Worm (Caenorhabditis elegans): ENCODE results near the gene C56C10.7.

C56C10.7 gene

DNA sequence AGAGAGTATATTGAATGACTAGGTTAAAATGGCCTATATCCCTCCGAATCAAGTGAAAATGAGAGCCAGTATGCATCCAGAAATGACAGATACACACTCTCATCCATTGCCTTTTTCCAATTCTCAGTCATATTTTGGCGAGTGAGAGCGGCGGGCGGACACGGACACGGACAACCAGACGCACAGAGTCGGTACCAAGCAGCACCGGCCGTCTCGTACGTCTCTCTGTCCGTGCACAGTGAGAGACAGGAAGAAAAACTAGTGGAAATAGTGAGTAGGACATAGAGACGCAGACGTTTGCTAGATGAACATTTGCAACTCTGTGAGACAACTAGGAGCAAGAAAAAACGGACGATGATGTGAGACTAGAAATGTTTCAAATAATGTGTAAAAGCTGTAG, 24.1 kb downstream of the C56C10.7 start:
- TF ChIP-seq nhr-76 (tag; optimal IDR thresholded peaks at IDR 0.05) (no peak), pha-4 (tag; optimal IDR thresholded peaks at IDR 0.05) (peak; percentile 11), nhr-2 (tag; optimal IDR thresholded peaks at IDR 0.05) (peak; percentile 35), unc-62 (GFP tag; optimal IDR thresholded peaks at IDR 0.05) (peak; percentile 7), ces-1 (GFP tag; optimal IDR thresholded peaks at IDR 0.05) (no peak), unc-120 (tag; optimal IDR thresholded peaks at IDR 0.05; ENCODE audit: poor library complexity, severe bottlenecking) (peak; percentile 5), zip-8 (tag; optimal IDR thresholded peaks at IDR 0.05) (no peak)

DNA sequence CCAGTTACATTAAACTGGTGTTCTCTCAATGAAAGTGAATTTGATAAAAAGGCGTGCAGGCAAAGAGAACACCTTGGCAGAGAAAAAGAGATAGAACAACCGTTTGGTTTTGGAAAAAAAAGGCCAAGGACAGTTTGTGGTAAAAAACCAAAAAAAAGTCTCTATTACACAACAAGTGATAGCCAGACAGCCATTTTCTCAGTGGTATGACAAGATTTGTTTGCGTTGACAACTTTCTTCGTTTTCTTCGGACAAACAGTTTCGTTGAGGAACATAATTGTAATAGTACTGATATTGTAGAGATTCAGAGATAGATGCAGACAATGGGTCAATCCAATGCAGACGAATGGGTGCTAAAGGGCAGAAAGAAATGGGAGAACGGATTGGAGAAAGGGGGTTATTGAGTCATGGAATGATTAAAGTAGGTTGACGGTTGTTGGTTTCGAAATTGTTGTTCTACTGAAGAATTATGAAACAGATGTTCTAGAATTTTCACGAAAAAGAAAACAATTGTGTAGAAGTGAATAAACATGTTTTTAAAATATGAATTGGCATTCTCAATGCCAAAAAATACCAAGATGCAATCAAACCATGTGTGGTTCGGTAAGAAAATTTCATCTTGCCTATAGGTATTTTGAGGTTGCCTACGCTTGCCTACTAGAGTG, 25.0 kb downstream of the C56C10.7 start:
- TF ChIP-seq elt-3 (tag; optimal IDR thresholded peaks at IDR 0.05): no peak
- TF ChIP-seq ceh-39 (tag; optimal IDR thresholded peaks at IDR 0.05): no peak
- TF ChIP-seq ztf-11 (tag; optimal IDR thresholded peaks at IDR 0.05): no peak
- no peak for TF ChIP-seq unc-120 (tag; optimal IDR thresholded peaks at IDR 0.05; ENCODE audit: poor library complexity, severe bottlenecking)
- no peak for TF ChIP-seq sptf-1 (tag; optimal IDR thresholded peaks at IDR 0.05)
- no peak for TF ChIP-seq unc-39 (tag; optimal IDR thresholded peaks at IDR 0.05)
- no peak for TF ChIP-seq drap-1 (GFP tag; optimal IDR thresholded peaks at IDR 0.05)
- no peak for TF ChIP-seq elt-1 (tag; optimal IDR thresholded peaks at IDR 0.05; ENCODE audit: borderline replicate concordance, insufficient read depth)

DNA sequence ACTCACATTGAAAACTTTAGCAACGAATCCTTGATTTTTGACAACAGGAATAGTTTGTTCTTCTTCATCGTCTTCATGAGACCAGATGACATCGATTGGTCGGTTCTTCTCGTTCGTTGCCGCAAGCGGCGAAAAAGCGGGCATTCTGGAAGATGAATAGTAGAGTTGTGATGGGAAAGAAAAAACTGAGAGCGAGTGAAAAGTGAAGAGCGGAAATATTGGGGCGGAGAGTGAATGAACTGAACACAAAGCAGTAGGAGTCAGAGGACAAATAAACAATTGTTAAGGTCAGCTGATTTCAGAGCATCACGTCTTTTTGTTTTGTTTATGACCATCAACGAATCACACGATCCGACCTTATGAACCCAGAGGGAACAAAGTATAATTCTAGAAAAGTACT, 26.1 kb downstream of the C56C10.7 start, which contains the start of gene F18C5.10:
Gene F18C5.10 (minus strand): TSS at position 145 of the 400 bp plus-strand sequence.
- TF ChIP-seq nhr-237 (tag; optimal IDR thresholded peaks at IDR 0.05): no peak

DNA sequence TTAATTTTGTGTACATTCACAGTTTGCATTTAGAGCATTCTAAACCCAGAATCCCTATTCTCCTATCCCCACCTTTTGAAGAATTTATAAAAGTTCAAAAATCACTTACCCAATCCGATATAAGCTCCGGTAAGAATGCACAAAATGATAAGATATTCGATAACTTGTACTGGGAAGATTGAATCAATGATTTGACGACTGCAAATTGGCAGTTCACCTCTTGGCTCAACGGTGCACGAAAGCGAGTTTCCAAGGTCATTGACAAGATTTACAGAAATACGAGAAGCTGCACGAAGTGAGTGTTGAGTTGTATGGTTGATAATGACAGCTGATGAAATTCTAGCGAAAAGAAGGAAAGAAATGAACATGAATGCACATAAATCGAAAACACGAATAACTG, 27.1 kb downstream of the C56C10.7 start:
- TF ChIP-seq elt-3 (tag; optimal IDR thresholded peaks at IDR 0.05) (no peak), nhr-12 (tag; optimal IDR thresholded peaks at IDR 0.05) (no peak)

DNA sequence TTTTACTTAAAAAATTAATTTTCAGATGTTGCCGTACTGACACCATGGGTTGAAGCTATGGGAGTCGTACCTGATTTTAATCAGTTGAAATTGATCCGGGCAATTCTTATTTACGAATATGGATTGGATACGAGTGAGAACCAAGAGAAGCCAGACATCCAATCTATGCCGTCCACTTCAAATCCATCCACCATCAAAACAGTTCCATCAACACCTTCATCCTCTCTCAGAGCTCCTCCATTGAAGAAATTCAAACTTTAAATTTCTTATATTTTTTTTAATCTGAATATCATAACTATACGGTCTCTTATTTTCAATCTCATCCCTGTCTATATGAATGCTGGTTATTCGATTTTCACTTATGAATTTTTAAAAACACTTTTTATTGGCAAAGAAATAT, 28.5 kb downstream of the C56C10.7 start:
- no peak for TF ChIP-seq flh-1 (GFP tag; optimal IDR thresholded peaks at IDR 0.05)
- no peak for TF ChIP-seq tbx-8 (GFP tag; optimal IDR thresholded peaks at IDR 0.05)
- TF ChIP-seq unc-62 (GFP tag; optimal IDR thresholded peaks at IDR 0.05): no peak
- no peak for TF ChIP-seq lin-32 (GFP tag; optimal IDR thresholded peaks at IDR 0.05)
- TF ChIP-seq elt-1 (tag; optimal IDR thresholded peaks at IDR 0.05; ENCODE audit: borderline replicate concordance, insufficient read depth): no peak
- TF ChIP-seq nhr-28 (tag; optimal IDR thresholded peaks at IDR 0.05): no peak
- TF ChIP-seq lin-13 (tag; optimal IDR thresholded peaks at IDR 0.05): no peak
- TF ChIP-seq hlh-1 (tag; optimal IDR thresholded peaks at IDR 0.05): no peak
- no peak for TF ChIP-seq ceh-43 (GFP tag; optimal IDR thresholded peaks at IDR 0.05)
- TF ChIP-seq elt-3 (tag; optimal IDR thresholded peaks at IDR 0.05): no peak
- no peak for TF ChIP-seq ces-1 (GFP tag; optimal IDR thresholded peaks at IDR 0.05)
- no peak for TF ChIP-seq nhr-76 (tag; optimal IDR thresholded peaks at IDR 0.05)
- TF ChIP-seq snpc-4 (tag; optimal IDR thresholded peaks at IDR 0.05): no peak

DNA sequence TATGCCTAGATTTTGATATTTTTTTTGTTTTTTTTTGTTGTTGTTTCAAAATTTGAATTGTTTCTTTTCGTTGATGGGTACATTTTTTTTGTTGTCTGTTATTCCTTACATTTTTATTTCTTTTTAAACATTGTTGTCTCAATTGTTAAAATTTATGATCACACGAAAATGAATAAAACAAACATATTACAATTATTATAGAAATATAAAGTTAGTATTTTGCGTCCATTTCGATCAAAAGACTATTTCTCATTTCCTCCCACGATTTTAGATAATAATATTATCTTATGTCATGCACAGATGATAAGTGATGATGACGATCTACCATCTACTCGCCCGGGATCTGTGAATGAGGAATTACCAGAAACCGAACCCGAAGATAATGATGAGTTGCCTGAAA, 32.7 kb downstream of the C56C10.7 start, which contains the start of gene wrn-1:
Gene wrn-1 (plus strand): TSS at position 301 of the 400 bp plus-strand sequence.
- TF ChIP-seq bed-3 (GFP tag; optimal IDR thresholded peaks at IDR 0.05): no peak
- TF ChIP-seq flh-1 (GFP tag; optimal IDR thresholded peaks at IDR 0.05): no peak
- TF ChIP-seq elt-3 (tag; optimal IDR thresholded peaks at IDR 0.05): no peak
- TF ChIP-seq mls-2 (tag; optimal IDR thresholded peaks at IDR 0.05): no peak
- TF ChIP-seq ceh-43 (GFP tag; optimal IDR thresholded peaks at IDR 0.05): no peak
- no peak for TF ChIP-seq nhr-28 (tag; optimal IDR thresholded peaks at IDR 0.05)
- no peak for TF ChIP-seq sem-2 (GFP tag; optimal IDR thresholded peaks at IDR 0.05)
- TF ChIP-seq snpc-4 (tag; optimal IDR thresholded peaks at IDR 0.05): no peak

DNA sequence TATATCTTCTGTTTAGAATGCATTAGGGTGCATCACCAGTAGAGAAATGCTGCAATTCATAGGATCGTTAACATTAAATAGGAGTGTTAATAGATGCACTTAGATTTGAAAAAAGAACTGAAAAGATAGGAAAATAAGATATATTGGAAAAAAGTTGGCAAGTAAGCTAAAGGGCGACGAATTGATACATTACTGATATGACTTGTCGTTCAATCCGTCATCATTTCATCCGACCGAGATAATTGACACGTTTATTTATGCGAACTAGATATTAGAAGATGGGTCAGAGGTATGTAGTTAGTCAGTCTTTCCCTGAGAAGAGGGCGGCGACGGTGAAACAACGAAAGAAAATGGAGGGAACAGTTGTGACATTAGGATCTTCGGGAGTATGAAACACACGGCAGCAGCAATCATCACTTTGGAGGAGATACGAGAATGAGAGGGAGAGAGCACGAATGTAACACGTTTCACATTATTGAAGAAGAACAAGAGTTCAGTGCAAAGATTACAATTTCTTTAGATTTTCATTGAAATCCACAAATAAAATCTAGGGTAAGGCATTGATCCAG, 42.4 kb downstream of the C56C10.7 start, which contains the start of gene lron-15:
Gene lron-15 (minus strand): TSS at position 51 of the 569 bp plus-strand sequence.
- peak; percentile 46 for TF ChIP-seq unc-120 (tag; optimal IDR thresholded peaks at IDR 0.05; ENCODE audit: poor library complexity, severe bottlenecking)
- TF ChIP-seq hlh-1 (tag; optimal IDR thresholded peaks at IDR 0.05): peak; percentile 92
- no peak for TF ChIP-seq ham-2 (GFP tag; optimal IDR thresholded peaks at IDR 0.05)
- TF ChIP-seq ces-1 (GFP tag; optimal IDR thresholded peaks at IDR 0.05): no peak
- no peak for TF ChIP-seq nhr-12 (tag; optimal IDR thresholded peaks at IDR 0.05)
- peak; percentile 85 for TF ChIP-seq unc-62 (GFP tag; optimal IDR thresholded peaks at IDR 0.05)
- TF ChIP-seq bed-3 (GFP tag; optimal IDR thresholded peaks at IDR 0.05): no peak

All from whole organism, mixed stage, embryonic.